Fruit fly (Drosophila melanogaster) whole organism, embryonic: ENCODE results near the gene CG32829.

Source experiments
- Blimp-1 ChIP-seq: fragments of 200-800 bp; sonication (Bioruptor generic); optimal IDR thresholded peaks from 3 replicates; lab custom pipeline; 2018; ENCODE audit warnings: missing biosample characterization, missing genetic modification characterization, mild to moderate bottlenecking, moderate library complexity, missing genetic modification reagents
- Bteb2 ChIP-seq: fragments of 200-800 bp; sonication (Bioruptor generic); optimal IDR thresholded peaks from 2 replicates; lab custom pipeline; 2016; ENCODE audit warnings: missing biosample characterization, missing genetic modification characterization
- CG10462 ChIP-seq: fragments of 200-800 bp; sonication (Bioruptor generic); optimal IDR thresholded peaks from 2 replicates; lab custom pipeline; 2016; ENCODE audit warnings: missing biosample characterization, missing genetic modification characterization
- CG11696 ChIP-seq: fragments of 200-800 bp; sonication (Bioruptor generic); IDR thresholded peaks from 2 replicates; pipeline ENCODE4 v1.3.6; 2022; ENCODE audit warnings: missing biosample characterization, missing genetic modification characterization
- CG1529 ChIP-seq: fragments of 200-800 bp; sonication (Bioruptor generic); optimal IDR thresholded peaks from 3 replicates; lab custom pipeline; 2018; ENCODE audit warnings: missing biosample characterization, missing genetic modification characterization
- CG1603 ChIP-seq: fragments of 200-800 bp; sonication (Bioruptor generic); optimal IDR thresholded peaks from 2 replicates; lab custom pipeline; 2019; ENCODE audit warnings: missing biosample characterization, mild to moderate bottlenecking, missing genetic modification characterization, moderate library complexity
- CG16863 ChIP-seq: fragments of 200-800 bp; sonication (Bioruptor generic); optimal IDR thresholded peaks from 3 replicates; lab custom pipeline; 2016; ENCODE audit warnings: missing biosample characterization, missing genetic modification characterization
- CG17328 ChIP-seq: fragments of 200-800 bp; sonication (Bioruptor generic); IDR thresholded peaks from 2 replicates; pipeline ENCODE4 v1.3.6; 2022; ENCODE audit warnings: missing biosample characterization, missing genetic modification characterization
- CG18262 ChIP-seq: fragments of 200-800 bp; optimal IDR thresholded peaks from 3 replicates; lab custom pipeline; 2019; ENCODE audit warnings: missing biosample characterization, mild to moderate bottlenecking, missing genetic modification characterization, moderate library complexity
- CG30403 ChIP-seq: fragments of 200-800 bp; sonication (Bioruptor generic); optimal IDR thresholded peaks from 3 replicates; lab custom pipeline; 2016; ENCODE audit warnings: missing biosample characterization, missing genetic modification characterization
- CG30431 ChIP-seq: fragments of 200-800 bp; sonication (Bioruptor generic); optimal IDR thresholded peaks from 2 replicates; lab custom pipeline; 2017; ENCODE audit warnings: missing biosample characterization, missing genetic modification characterization
- CG4282 ChIP-seq: fragments of 200-800 bp; sonication (Bioruptor generic); optimal IDR thresholded peaks from 2 replicates; lab custom pipeline; 2016; ENCODE audit warnings: missing biosample characterization, missing genetic modification characterization
- CG4360 ChIP-seq: fragments of 200-800 bp; sonication (Bioruptor generic); IDR thresholded peaks from 2 replicates; pipeline ENCODE4 v1.3.6; 2022; ENCODE audit warnings: missing biosample characterization, missing genetic modification characterization
- CG7556 ChIP-seq: fragments of 200-800 bp; sonication (Bioruptor generic); optimal IDR thresholded peaks from 2 replicates; lab custom pipeline; 2017; ENCODE audit warnings: missing biosample characterization, mild to moderate bottlenecking, missing genetic modification characterization
- CG7928 ChIP-seq: fragments of 200-800 bp; sonication (Bioruptor generic); optimal IDR thresholded peaks from 2 replicates; lab custom pipeline; 2017; ENCODE audit warnings: missing biosample characterization, mild to moderate bottlenecking, missing genetic modification characterization
- Chrac-16 ChIP-seq: fragments of 200-800 bp; sonication (Bioruptor generic); optimal IDR thresholded peaks from 3 replicates; lab custom pipeline; 2016; ENCODE audit warnings: missing biosample characterization, missing genetic modification characterization
- Dad ChIP-seq: fragments of 200-800 bp; sonication (Bioruptor generic); optimal IDR thresholded peaks from 3 replicates; lab custom pipeline; 2016; ENCODE audit warnings: missing biosample characterization, missing genetic modification characterization
- E2f1 ChIP-seq: fragments of 200-800 bp; sonication (Bioruptor generic); IDR thresholded peaks from 2 replicates; pipeline ENCODE4 v1.3.6; 2022; ENCODE audit warnings: missing biosample characterization, missing genetic modification characterization
- Hr3 ChIP-seq: fragments of 200-800 bp; sonication (Bioruptor generic); optimal IDR thresholded peaks from 3 replicates; lab custom pipeline; 2016; ENCODE audit warnings: missing biosample characterization, missing genetic modification characterization
- Hr51 ChIP-seq, 2 experiments: fragments of 200-800 bp; sonication (Bioruptor generic); optimal IDR thresholded peaks; 2 replicates in 1 of 2; 3 replicates in 1 of 2; lab custom pipeline; 2016 to 2018; ENCODE audit warnings: missing biosample characterization in 2 of 2, missing genetic modification characterization in 2 of 2, mild to moderate bottlenecking in 1 of 2, moderate library complexity in 1 of 2
- Hsf ChIP-seq: fragments of 200-800 bp; sonication (Bioruptor generic); optimal IDR thresholded peaks from 3 replicates; lab custom pipeline; 2016; ENCODE audit warnings: missing biosample characterization, missing genetic modification characterization
- MBD-R2 ChIP-seq: fragments of 200-800 bp; sonication (Bioruptor generic); IDR thresholded peaks from 2 replicates; pipeline ENCODE4 v1.3.6; 2022; ENCODE audit warnings: missing biosample characterization, missing genetic modification characterization
- Neu2 ChIP-seq: fragments of 200-800 bp; sonication (Bioruptor generic); optimal IDR thresholded peaks from 3 replicates; lab custom pipeline; 2016; ENCODE audit warnings: missing biosample characterization, missing genetic modification characterization, borderline replicate concordance
- Pdp1 ChIP-seq, 2 experiments: fragments of 200-800 bp; sonication (Bioruptor generic); optimal IDR thresholded peaks; 3 replicates each; lab custom pipeline; 2016; ENCODE audit warnings: missing biosample characterization in 2 of 2, missing genetic modification characterization in 2 of 2, mild to moderate bottlenecking in 1 of 2, moderate library complexity in 1 of 2
- Sox100B ChIP-seq: fragments of 200-800 bp; sonication (Bioruptor generic); optimal IDR thresholded peaks from 3 replicates; lab custom pipeline; 2018; ENCODE audit warnings: missing biosample characterization, mild to moderate bottlenecking, missing genetic modification characterization
- Spps ChIP-seq: fragments of 200-800 bp; sonication (Bioruptor generic); optimal IDR thresholded peaks from 2 replicates; lab custom pipeline; 2018; ENCODE audit warnings: missing biosample characterization, mild to moderate bottlenecking, missing genetic modification characterization
- ara ChIP-seq: fragments of 200-800 bp; sonication (Bioruptor generic); IDR thresholded peaks from 2 replicates; pipeline ENCODE4 v1.3.6; 2022; ENCODE audit warnings: missing biosample characterization, missing genetic modification characterization
- chinmo ChIP-seq: fragments of 200-800 bp; sonication (Bioruptor generic); IDR thresholded peaks from 4 replicates; pipeline ENCODE4 v1.3.6; 2022; ENCODE audit warnings: missing biosample characterization, missing genetic modification characterization; ENCODE audit not compliant: partially characterized antibody
- chn ChIP-seq: fragments of 200-800 bp; sonication (Bioruptor generic); optimal IDR thresholded peaks from 2 replicates; lab custom pipeline; 2016; ENCODE audit warnings: missing biosample characterization, missing genetic modification characterization
- crp ChIP-seq, 2 experiments: fragments of 200-800 bp; sonication (Bioruptor generic); optimal IDR thresholded peaks; 2 replicates in 1 of 2; 3 replicates in 1 of 2; lab custom pipeline; 2017; ENCODE audit warnings: missing biosample characterization in 2 of 2, missing genetic modification characterization in 2 of 2, mild to moderate bottlenecking in 1 of 2, moderate library complexity in 1 of 2
- dati ChIP-seq: fragments of 200-800 bp; sonication (Bioruptor generic); IDR thresholded peaks from 2 replicates; pipeline ENCODE4 v1.3.6; 2022; ENCODE audit warnings: missing biosample characterization, missing genetic modification characterization
- dmrt11E ChIP-seq: fragments of 200-800 bp; sonication (Bioruptor generic); optimal IDR thresholded peaks from 3 replicates; lab custom pipeline; 2018; ENCODE audit warnings: missing biosample characterization, mild to moderate bottlenecking, missing genetic modification characterization, moderate library complexity
- fd3F ChIP-seq: fragments of 200-800 bp; sonication (Bioruptor generic); optimal IDR thresholded peaks from 2 replicates; lab custom pipeline; 2018; ENCODE audit warnings: missing biosample characterization, mild to moderate bottlenecking, missing genetic modification characterization, moderate library complexity
- gfzf ChIP-seq: fragments of 200-800 bp; sonication (Bioruptor generic); optimal IDR thresholded peaks from 2 replicates; lab custom pipeline; 2016; ENCODE audit warnings: missing biosample characterization, mild to moderate bottlenecking, missing genetic modification characterization, moderate library complexity
- grau ChIP-seq: fragments of 200-800 bp; optimal IDR thresholded peaks from 3 replicates; lab custom pipeline; 2019; ENCODE audit warnings: missing biosample characterization, mild to moderate bottlenecking, missing genetic modification characterization, moderate library complexity
- gsb ChIP-seq: fragments of 200-800 bp; sonication (Bioruptor generic); IDR thresholded peaks from 2 replicates; pipeline ENCODE4 v1.3.6; 2022; ENCODE audit warnings: missing biosample characterization, missing genetic modification characterization
- lbe ChIP-seq: fragments of 200-800 bp; sonication (Bioruptor generic); optimal IDR thresholded peaks from 2 replicates; lab custom pipeline; 2016; ENCODE audit warnings: missing biosample characterization, mild to moderate bottlenecking, missing genetic modification characterization
- lov ChIP-seq, 2 experiments: fragments of 200-800 bp in 1 of 2; fragments of >200 bp in 1 of 2; sonication (Bioruptor generic) in 1 of 2; IDR thresholded peaks in 1 of 2; optimal IDR thresholded peaks in 1 of 2; 2 replicates in 1 of 2; 3 replicates in 1 of 2; pipeline versions ENCODE4 v1.3.6 to Lab custom; 2017 to 2022; ENCODE audit warnings: missing biosample characterization in 1 of 2, missing genetic modification characterization in 1 of 2
- luna ChIP-seq: fragments of 200-800 bp; sonication (Bioruptor generic); optimal IDR thresholded peaks from 2 replicates; lab custom pipeline; 2016; ENCODE audit warnings: missing biosample characterization, missing genetic modification characterization
- org-1 ChIP-seq: fragments of 200-800 bp; sonication (Bioruptor generic); optimal IDR thresholded peaks from 2 replicates; lab custom pipeline; 2017; ENCODE audit warnings: missing biosample characterization, missing genetic modification characterization
- phol ChIP-seq: fragments of 200-800 bp; sonication (Bioruptor generic); optimal IDR thresholded peaks from 3 replicates; lab custom pipeline; 2018; ENCODE audit warnings: missing biosample characterization, mild to moderate bottlenecking, missing genetic modification characterization, moderate library complexity
- prd ChIP-seq, 3 experiments: fragments of >200 bp in 2 of 3; fragments of 200-800 bp in 1 of 3; sonication (Bioruptor generic) in 1 of 3; optimal IDR thresholded peaks in 2 of 3; IDR thresholded peaks in 1 of 3; 2 replicates in 2 of 3; 3 replicates in 1 of 3; pipeline versions ENCODE4 v1.3.6 to Lab custom; 2017 to 2022; ENCODE audit warnings: missing biosample characterization in 1 of 3, missing genetic modification characterization in 1 of 3
- repo ChIP-seq: fragments of 200-800 bp; sonication (Bioruptor generic); optimal IDR thresholded peaks from 2 replicates; lab custom pipeline; 2016; ENCODE audit warnings: missing biosample characterization, missing genetic modification characterization
- sob ChIP-seq: fragments of 200-800 bp; sonication (Bioruptor generic); IDR thresholded peaks from 2 replicates; pipeline ENCODE4 v1.3.6; 2022; ENCODE audit warnings: missing biosample characterization, missing genetic modification characterization
- tin ChIP-seq: fragments of 200-800 bp; sonication (Bioruptor generic); optimal IDR thresholded peaks from 3 replicates; lab custom pipeline; 2016; ENCODE audit warnings: missing biosample characterization, missing genetic modification characterization
- trh ChIP-seq: fragments of 200-800 bp; sonication (Bioruptor generic); optimal IDR thresholded peaks from 2 replicates; lab custom pipeline; 2016; ENCODE audit warnings: missing biosample characterization, missing genetic modification characterization
- tx ChIP-seq: fragments of 200-800 bp; sonication (Bioruptor generic); optimal IDR thresholded peaks from 2 replicates; lab custom pipeline; 2016; ENCODE audit warnings: missing biosample characterization, missing genetic modification characterization
- zf30C ChIP-seq: fragments of 200-800 bp; sonication (Bioruptor generic); optimal IDR thresholded peaks from 3 replicates; lab custom pipeline; 2018; ENCODE audit warnings: missing biosample characterization, mild to moderate bottlenecking, missing genetic modification characterization

Gene CG32829

DNA sequence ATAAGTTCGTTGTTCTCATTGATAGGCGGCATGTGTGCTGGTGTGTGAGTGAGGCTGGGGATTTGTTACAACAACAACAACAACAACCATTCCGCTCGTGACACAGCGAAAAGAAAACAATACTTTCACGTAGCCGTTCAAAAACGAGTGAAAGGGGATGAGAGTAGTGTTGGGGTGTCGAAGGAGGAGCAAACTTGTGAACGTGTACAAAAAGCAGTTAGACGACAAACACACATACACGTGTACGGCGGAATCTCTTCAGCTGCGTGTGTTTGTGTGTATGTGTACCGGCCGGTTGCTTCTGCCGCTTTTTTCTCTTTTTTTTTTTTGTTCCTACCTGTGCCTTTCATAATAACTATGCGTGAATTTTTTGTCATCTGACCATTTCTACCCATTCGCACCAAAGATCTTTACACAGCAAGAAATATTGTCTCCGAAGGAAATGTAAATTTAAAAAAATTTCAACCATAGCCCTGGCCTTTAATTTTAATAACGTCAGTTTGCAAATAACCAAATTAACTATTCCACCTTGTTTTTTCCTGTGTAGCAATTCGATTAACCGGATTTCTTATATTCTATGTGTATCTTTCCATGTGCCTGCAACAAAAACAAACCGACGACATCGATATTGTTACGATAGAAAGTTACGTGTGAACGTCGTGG, 6.0 kb upstream of the CG32829 start (continued):
- TF ChIP-seq CG1529 (peak; percentile 75), Pdp1 (GFP tag; optimal IDR thresholded peaks at IDR 0.05; lab: Kevin White, UChicago) (peak in 1 of 2 experiments; percentile 64), crp (GFP tag; optimal IDR thresholded peaks at IDR 0.05; lab: Kevin White, UChicago) (no peak), prd (optimal IDR thresholded peaks at IDR 0.05; lab: Kevin White, UChicago) (no peak), prd (GFP tag; IDR thresholded peaks at IDR 0.05; lab: Robert Waterston, UW) (no peak; the same call in 1 of the 3 replicates), Neu2 (peak; percentile 80), trh (GFP tag; lab: Kevin White, UChicago) (peak; percentile 27), repo (GFP tag; lab: Kevin White, UChicago) (peak; percentile 43), Hr51 (GFP tag; optimal IDR thresholded peaks at IDR 0.05; lab: Kevin White, UChicago) (peak in 1 of 2 experiments; percentile 3), CG30403 (GFP tag; lab: Kevin White, UChicago) (peak; percentile 74), Chrac-16 (GFP tag; lab: Kevin White, UChicago) (peak; percentile 62), CG4282 (peak; percentile 19), Spps (tag; lab: Kevin White, UChicago) (peak; percentile 45), E2f1 (GFP tag; lab: Robert Waterston, UW) (peak; percentile 53; the same call in 1 of the 2 replicates), Dad (GFP tag; lab: Kevin White, UChicago) (peak; percentile 47), fd3F (GFP tag; lab: Kevin White, UChicago) (peak; percentile 34), CG1603 (peak; percentile 81), zf30C (GFP tag; lab: Kevin White, UChicago) (peak; percentile 89), Bteb2 (peak; percentile 32), phol (tag; lab: Kevin White, UChicago) (peak; percentile 70), Sox100B (GFP tag; lab: Kevin White, UChicago) (peak; percentile 41), org-1 (GFP tag; lab: Kevin White, UChicago) (peak; percentile 48), ara (GFP tag; lab: Robert Waterston, UW) (no peak; the same call in 1 of the 2 replicates), CG30431 (GFP tag; lab: Kevin White, UChicago) (no peak), CG16863 (GFP tag; lab: Kevin White, UChicago) (peak; percentile 46), lov (optimal IDR thresholded peaks at IDR 0.05; lab: Kevin White, UChicago) (no peak), lov (GFP tag; IDR thresholded peaks at IDR 0.05; lab: Robert Waterston, UW) (peak; percentile 69; the same call in 1 of the 3 replicates), CG7556 (GFP tag; lab: Kevin White, UChicago) (peak; percentile 35), tin (peak; percentile 68), CG18262 (tag; lab: Kevin White, UChicago) (peak; percentile 74), tx (GFP tag; lab: Kevin White, UChicago) (peak; percentile 59), Hsf (peak; percentile 73), dati (no peak), dmrt11E (tag; lab: Kevin White, UChicago) (peak; percentile 66), CG11696 (peak; percentile 59; the same call in 1 of the 2 replicates), gfzf (GFP tag; lab: Kevin White, UChicago) (no peak), chn (peak; percentile 42), sob (GFP tag; lab: Robert Waterston, UW) (peak; percentile 74; the same call in 1 of the 2 replicates), Hr3 (peak; percentile 35), lbe (GFP tag; lab: Kevin White, UChicago) (peak; percentile 26), MBD-R2 (0 out of 2 replicates have a peak, but pooled peaks have one; percentile 6), luna (GFP tag; lab: Kevin White, UChicago) (peak; percentile 33), chinmo (GFP tag; lab: Robert Waterston, UW) (0 out of 4 replicates have a peak, but pooled peaks have one; percentile 18), CG10462 (GFP tag; lab: Kevin White, UChicago) (peak; percentile 46), gsb (GFP tag; lab: Robert Waterston, UW) (no peak; the same call in 1 of the 2 replicates), grau (peak; percentile 68), CG4360 (GFP tag; lab: Robert Waterston, UW) (peak; percentile 96), CG7928 (GFP tag; lab: Kevin White, UChicago) (no peak), CG17328 (GFP tag; lab: Robert Waterston, UW) (peak; percentile 89), Blimp-1 (GFP tag; lab: Kevin White, UChicago) (no peak)
